Fruit fly (Drosophila melanogaster) whole organism, embryonic: ENCODE results near the gene ftz.
"Not testable (repeated sequence)": the region's sequence is repeated elsewhere in the genome, so short reads cannot be mapped to it uniquely, and the experiment has no call there.

Experiments used
- CG17361 ChIP-seq: fragments of 200-800 bp; sonication (Bioruptor generic); IDR thresholded peaks from 3 replicates; pipeline ENCODE4 v1.3.6; 2022; ENCODE audit warnings: missing biosample characterization, missing genetic modification characterization
- psq ChIP-seq: fragments of 200-800 bp; sonication (Bioruptor generic); optimal IDR thresholded peaks from 2 replicates; lab custom pipeline; 2017; ENCODE audit warnings: missing biosample characterization, missing genetic modification characterization

dm6 chr3R:6822864-6823263 lies 41.3 kb upstream of the ftz start:
- not testable (repeated sequence) for TF ChIP-seq CG17361 (GFP tag; lab: Robert Waterston, UW); psq (GFP tag; lab: Kevin White, UChicago)
